Worm (Caenorhabditis elegans): ENCODE data around the gene T22B7.8.

DNA sequence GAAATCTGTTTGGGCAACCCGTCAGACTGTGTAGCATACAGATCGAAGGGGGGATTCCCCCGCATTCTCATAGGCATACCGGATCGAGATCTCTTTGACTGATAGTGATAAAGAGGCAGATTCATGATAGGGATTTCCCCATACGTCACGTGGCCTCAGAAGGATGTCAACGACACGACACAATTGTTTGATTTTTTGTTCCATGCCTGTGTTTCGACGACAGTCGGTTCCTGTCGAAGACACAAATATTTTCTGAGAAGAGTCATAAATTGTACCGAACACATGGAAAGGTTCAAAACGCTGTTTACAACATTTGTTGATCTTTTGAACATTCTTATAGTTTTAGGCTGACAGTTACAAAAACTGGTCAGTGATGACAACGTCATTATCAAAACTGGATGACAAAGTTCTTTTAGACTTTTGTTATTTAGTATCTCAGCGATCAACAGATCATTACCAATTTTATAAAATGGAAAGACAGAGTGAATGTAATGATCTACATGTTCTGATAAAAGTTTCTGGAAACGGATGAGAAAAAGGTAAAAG, 3.2 kb upstream of the T22B7.8 start:
- TF ChIP-seq nfya-1 (tag; optimal IDR thresholded peaks at IDR 0.05; ENCODE audit: borderline replicate concordance, insufficient read depth) (no peak), egl-44 (GFP tag; IDR thresholded peaks at IDR 0.05) (no peak), ama-1 (optimal IDR thresholded peaks at IDR 0.05) (no peak), ama-1 (GFP tag; optimal IDR thresholded peaks at IDR 0.05) (no peak), hmg-1.2 (GFP tag; IDR thresholded peaks at IDR 0.05) (no peak), ceh-79 (tag; optimal IDR thresholded peaks at IDR 0.05) (no peak)
